Worm (Caenorhabditis elegans) whole organism, dauer: ENCODE results near the gene cut-4.

Experiments used
- unc-62 ChIP-seq: sonication (generic microtip); optimal IDR thresholded peaks from 2 replicates; lab custom pipeline; 2017; ENCODE audit warnings: missing biosample characterization, missing genetic modification reagents, missing genetic modification characterization

cut-4 gene

DNA sequence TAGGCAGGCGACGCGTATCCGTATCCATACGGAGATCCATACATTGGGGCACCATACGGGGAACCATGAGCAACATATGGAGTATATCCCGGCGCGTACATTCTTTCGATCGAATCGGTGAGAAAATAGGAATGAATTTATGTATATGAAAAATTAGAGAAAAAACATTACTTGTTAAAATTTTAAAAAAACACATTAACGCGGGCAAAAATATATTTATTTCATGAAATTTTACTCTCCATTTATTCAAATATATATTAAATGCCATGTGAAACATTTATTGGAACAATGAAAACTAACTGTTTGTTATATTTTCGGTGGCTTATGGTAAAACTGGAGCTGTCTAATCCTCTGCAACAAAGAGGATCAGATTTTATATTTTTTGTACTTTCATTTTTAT is 35.9 kb downstream of the cut-4 start, which contains the start of gene ZK666.2:
Gene ZK666.2 (minus strand): TSS at position 101 of the 400 bp plus-strand sequence.
- TF ChIP-seq unc-62 (GFP tag; lab: Kevin White, UChicago) = no peak

DNA sequence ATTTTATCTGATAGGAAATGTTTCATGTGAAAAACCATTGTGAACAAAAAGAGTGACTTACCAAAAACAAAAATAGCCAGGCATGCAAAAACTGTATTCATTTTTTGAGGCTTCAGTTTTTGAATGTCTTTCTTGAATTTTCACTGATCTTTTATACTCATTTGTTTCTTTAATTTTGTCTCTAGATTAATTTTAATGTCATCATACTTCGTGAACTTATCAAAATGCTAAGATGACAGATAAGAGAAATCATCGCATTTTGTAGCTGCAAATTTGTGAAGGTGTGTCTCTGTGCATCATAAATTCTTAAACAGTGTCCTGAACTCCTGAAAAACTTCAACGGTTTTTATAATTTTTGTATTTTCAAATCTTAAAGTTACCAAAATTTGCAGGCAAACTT is 40.1 kb downstream of the cut-4 start, which contains the start of gene clec-58:
Gene clec-58 (minus strand): TSS at position 101 of the 400 bp plus-strand sequence.
- TF ChIP-seq unc-62 (GFP tag; lab: Kevin White, UChicago) = no peak

ce11 chrII:10476959-10477358 is 41.0 kb downstream of the cut-4 start, which contains the start of gene ZK666.4:
ZK666.4 (plus strand) TSS chrII:10477259.
- TF ChIP-seq unc-62 (GFP tag; lab: Kevin White, UChicago) = no peak

DNA sequence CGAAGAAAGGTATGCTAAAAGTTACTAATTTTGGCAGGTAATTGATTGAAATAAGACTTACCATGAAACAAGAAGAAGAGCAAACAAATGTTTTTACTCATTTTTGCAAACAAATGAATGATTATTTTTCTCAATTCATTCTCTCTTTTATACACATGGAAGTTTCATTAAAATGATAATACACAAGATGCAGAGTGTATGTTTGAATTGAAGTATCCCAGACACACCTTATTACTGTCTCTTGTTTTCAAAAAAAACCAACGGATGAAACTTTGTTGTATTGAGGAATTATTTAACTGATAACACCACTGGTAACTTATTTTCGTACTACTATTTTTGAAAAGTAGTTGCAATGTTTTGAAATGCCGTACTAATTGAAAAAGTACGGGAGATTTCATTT is 43.4 kb downstream of the cut-4 start, which contains the start of gene clec-59:
Gene clec-59 (minus strand): TSS at position 101 of the 400 bp plus-strand sequence.
- TF ChIP-seq unc-62 (GFP tag; lab: Kevin White, UChicago) = no peak

- TF ChIP-seq unc-62 (GFP tag; lab: Kevin White, UChicago) = no peak
These were observed 44.1 kb downstream of the cut-4 start for ce11 chrII:10480043-10480442.

ce11 chrII:10481824-10482556 is 46.1 kb downstream of the cut-4 start, which contains the start of the genes clec-60 and ZK666.11:
clec-60 (minus strand) TSS chrII:10481874.
ZK666.11 (plus strand) TSS chrII:10482522.
- no peak for TF ChIP-seq unc-62 (GFP tag; lab: Kevin White, UChicago)

DNA sequence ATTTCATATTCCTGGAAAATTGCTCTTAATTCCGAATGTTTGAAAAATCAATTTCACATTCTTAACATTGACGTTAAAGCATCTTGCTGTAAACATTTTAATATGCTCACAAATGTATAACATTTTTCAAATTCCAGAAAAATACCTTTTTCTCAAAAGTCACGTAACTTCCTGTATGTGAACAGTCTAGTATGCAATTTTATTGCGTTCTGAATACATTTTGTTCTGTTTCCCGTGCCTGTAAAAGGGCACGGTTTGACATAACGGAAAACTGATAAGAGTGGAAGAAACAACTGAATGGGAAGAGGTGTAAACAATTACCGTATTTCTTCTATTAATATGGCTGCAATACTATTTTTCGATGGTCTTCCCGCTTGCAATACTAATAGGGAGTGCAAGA is 47.0 kb downstream of the cut-4 start:
- TF ChIP-seq unc-62 (GFP tag; lab: Kevin White, UChicago) = no peak

- TF ChIP-seq unc-62 (GFP tag; lab: Kevin White, UChicago) = no peak
These were observed 47.9 kb downstream of the cut-4 start for ce11 chrII:10483860-10484259.

ce11 chrII:10485640-10486039 is 49.7 kb downstream of the cut-4 start:
- TF ChIP-seq unc-62 (GFP tag; lab: Kevin White, UChicago) = no peak

DNA sequence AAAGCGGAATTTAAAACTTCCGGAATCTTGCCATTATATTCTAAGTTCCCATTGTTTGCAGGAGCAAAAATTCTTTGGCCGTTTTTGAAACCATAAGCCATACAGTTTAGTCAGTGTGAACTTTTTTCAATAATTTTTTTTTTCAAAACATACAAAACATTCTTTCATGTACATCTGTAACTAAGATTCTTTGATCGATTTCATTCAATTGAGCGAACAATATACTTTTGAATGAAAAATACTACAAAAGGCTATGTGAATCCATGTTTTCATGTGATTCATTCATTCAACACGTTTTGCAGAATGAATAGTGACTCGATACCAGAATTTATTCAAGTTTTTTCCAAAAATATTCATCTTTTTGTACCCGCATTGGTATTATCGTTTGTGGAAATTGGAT is 50.8 kb downstream of the cut-4 start, which contains the start of gene ZK666.15:
Gene ZK666.15 (plus strand): TSS at position 301 of the 400 bp plus-strand sequence.
- TF ChIP-seq unc-62 (GFP tag; lab: Kevin White, UChicago) = no peak
